Worm (Caenorhabditis elegans) whole organism, mixed stage, embryonic: Measurements from ENCODE around the gene pix-1.

Experiments used
- ceh-39 ChIP-seq: fragments of 150-350 bp; optimal IDR thresholded peaks from 2 replicates; lab custom pipeline; 2014; ENCODE audit warnings: missing biosample characterization, missing genetic modification characterization
- cnd-1 ChIP-seq: fragments of 200-800 bp; sonication (Bioruptor generic); optimal IDR thresholded peaks from 2 replicates; lab custom pipeline; 2018; ENCODE audit warnings: mild to moderate bottlenecking, missing genetic modification characterization, missing compliant biosample characterization
- elt-3 ChIP-seq: fragments of 150-350 bp; optimal IDR thresholded peaks from 2 replicates; lab custom pipeline; 2014; ENCODE audit warnings: missing biosample characterization, missing genetic modification characterization
- ham-2 ChIP-seq: fragments of 200-800 bp; sonication (Bioruptor generic); optimal IDR thresholded peaks from 2 replicates; lab custom pipeline; 2018; ENCODE audit warnings: mild to moderate bottlenecking, missing genetic modification characterization, missing compliant biosample characterization
- hlh-1 ChIP-seq: fragments of 150-350 bp; optimal IDR thresholded peaks from 2 replicates; lab custom pipeline; 2014; ENCODE audit warnings: missing biosample characterization, missing genetic modification reagents, missing genetic modification characterization
- lin-13 ChIP-seq: fragments of 150-350 bp; optimal IDR thresholded peaks from 2 replicates; lab custom pipeline; 2014; ENCODE audit warnings: missing biosample characterization, missing genetic modification characterization
- nhr-237 ChIP-seq: fragments of 150-350 bp; optimal IDR thresholded peaks from 2 replicates; lab custom pipeline; 2014; ENCODE audit warnings: missing biosample characterization, missing genetic modification characterization
- nhr-28 ChIP-seq: fragments of 150-350 bp; optimal IDR thresholded peaks from 2 replicates; lab custom pipeline; 2014; ENCODE audit warnings: missing biosample characterization, missing genetic modification characterization
- pha-4 ChIP-seq: fragments of 150-350 bp; optimal IDR thresholded peaks from 2 replicates; lab custom pipeline; 2018; ENCODE audit warnings: missing biosample characterization, missing genetic modification reagents, missing genetic modification characterization
- sem-2 ChIP-seq: fragments of 200-800 bp; sonication (Bioruptor generic); optimal IDR thresholded peaks from 2 replicates; lab custom pipeline; 2018; ENCODE audit warnings: mild to moderate bottlenecking, missing genetic modification characterization, missing compliant biosample characterization
- snpc-4 ChIP-seq: fragments of 150-350 bp; optimal IDR thresholded peaks from 2 replicates; lab custom pipeline; 2014; ENCODE audit warnings: missing biosample characterization, missing genetic modification characterization
- unc-39 ChIP-seq: fragments of 150-350 bp; optimal IDR thresholded peaks from 2 replicates; lab custom pipeline; 2014; ENCODE audit warnings: missing biosample characterization, missing genetic modification characterization
- ztf-11 ChIP-seq: fragments of 150-350 bp; optimal IDR thresholded peaks from 2 replicates; lab custom pipeline; 2014; ENCODE audit warnings: missing biosample characterization, missing genetic modification characterization

- TF ChIP-seq ceh-39 (tag; lab: Kevin White, UChicago), result no peak
- no peak for TF ChIP-seq hlh-1 (tag; lab: Kevin White, UChicago)
- TF ChIP-seq snpc-4 (tag; lab: Kevin White, UChicago), result no peak
- no peak for TF ChIP-seq elt-3 (tag; lab: Kevin White, UChicago)
- no peak for TF ChIP-seq unc-39 (tag; lab: Kevin White, UChicago)
- TF ChIP-seq nhr-237 (tag; lab: Kevin White, UChicago), result no peak
- no peak for TF ChIP-seq nhr-28 (tag; lab: Kevin White, UChicago)
- TF ChIP-seq ztf-11 (tag; lab: Kevin White, UChicago), result no peak
- no peak for TF ChIP-seq pha-4 (tag; lab: Kevin White, UChicago)
- no peak for TF ChIP-seq lin-13
- no peak for TF ChIP-seq sem-2 (GFP tag; lab: Kevin White, UChicago)
- no peak for TF ChIP-seq cnd-1 (tag; lab: Kevin White, UChicago)
- TF ChIP-seq ham-2, result no peak
These were observed 43.5 kb downstream of the pix-1 start, which contains the start of gene nkb-3 for ce11 chrX:13770508-13770978.
